Fruit fly (Drosophila melanogaster) whole organism, embryonic: ENCODE results near the gene Cbp20.

Source experiments
- B-H2 ChIP-seq: fragments of 200-800 bp; sonication (Bioruptor generic); optimal IDR thresholded peaks from 2 replicates; lab custom pipeline; 2018; ENCODE audit warnings: missing biosample characterization, mild to moderate bottlenecking, missing genetic modification characterization
- Bdp1 ChIP-seq: fragments of 200-800 bp; sonication (Bioruptor generic); optimal IDR thresholded peaks from 3 replicates; lab custom pipeline; 2016; ENCODE audit warnings: missing biosample characterization, missing genetic modification characterization
- CG15269 ChIP-seq: fragments of 200-800 bp; sonication (Bioruptor generic); optimal IDR thresholded peaks from 2 replicates; lab custom pipeline; 2018; ENCODE audit warnings: missing biosample characterization, mild to moderate bottlenecking, missing genetic modification characterization, moderate library complexity
- CG1647 ChIP-seq: fragments of 200-800 bp; sonication (Bioruptor generic); optimal IDR thresholded peaks from 3 replicates; lab custom pipeline; 2016; ENCODE audit warnings: missing biosample characterization, missing genetic modification characterization
- CG17612 ChIP-seq: fragments of 200-800 bp; sonication (Bioruptor generic); IDR thresholded peaks from 2 replicates; pipeline ENCODE4 v1.3.6; 2022; ENCODE audit warnings: missing biosample characterization, missing genetic modification characterization
- CG1832 ChIP-seq: fragments of 200-800 bp; sonication (Bioruptor generic); optimal IDR thresholded peaks from 2 replicates; lab custom pipeline; 2017; ENCODE audit warnings: missing biosample characterization, mild to moderate bottlenecking, missing genetic modification characterization, inconsistent platforms
- CG18764 ChIP-seq: fragments of 200-800 bp; sonication (Bioruptor generic); optimal IDR thresholded peaks from 3 replicates; lab custom pipeline; 2016; ENCODE audit warnings: missing biosample characterization, missing genetic modification characterization
- CG2129 ChIP-seq: fragments of 200-800 bp; sonication (Bioruptor generic); IDR thresholded peaks from 2 replicates; pipeline ENCODE4 v1.3.6; 2022; ENCODE audit warnings: missing biosample characterization, missing genetic modification characterization; ENCODE audit not compliant: partially characterized antibody
- CG2678 ChIP-seq: fragments of 200-800 bp; sonication (Bioruptor generic); optimal IDR thresholded peaks from 3 replicates; lab custom pipeline; 2019; ENCODE audit warnings: missing biosample characterization, mild to moderate bottlenecking, missing genetic modification characterization, moderate library complexity
- CG2875 ChIP-seq: fragments of 200-800 bp; sonication (Bioruptor generic); optimal IDR thresholded peaks from 2 replicates; lab custom pipeline; 2017; ENCODE audit warnings: missing biosample characterization, mild to moderate bottlenecking, missing genetic modification characterization, missing genetic modification reagents
- CG30020 ChIP-seq: fragments of 200-800 bp; optimal IDR thresholded peaks from 2 replicates; lab custom pipeline; 2019; ENCODE audit warnings: missing biosample characterization, mild to moderate bottlenecking, missing genetic modification characterization, moderate library complexity
- CG3065 ChIP-seq: fragments of 200-800 bp; sonication (Bioruptor generic); optimal IDR thresholded peaks from 2 replicates; lab custom pipeline; 2016; ENCODE audit warnings: missing biosample characterization, missing genetic modification characterization
- CG31224 ChIP-seq: fragments of 200-800 bp; sonication (Bioruptor generic); IDR thresholded peaks from 2 replicates; pipeline ENCODE4 v1.3.6; 2022; ENCODE audit warnings: missing biosample characterization, missing genetic modification characterization
- CG33213 ChIP-seq: fragments of 200-800 bp; sonication (Bioruptor generic); optimal IDR thresholded peaks from 3 replicates; lab custom pipeline; 2016; ENCODE audit warnings: missing biosample characterization, missing genetic modification characterization
- CG3838 ChIP-seq: fragments of 200-800 bp; sonication (Bioruptor generic); optimal IDR thresholded peaks from 3 replicates; lab custom pipeline; 2016; ENCODE audit warnings: missing biosample characterization, missing genetic modification characterization
- CG3847 ChIP-seq: fragments of 200-800 bp; sonication (Bioruptor generic); IDR thresholded peaks from 2 replicates; pipeline ENCODE4 v1.3.6; 2022; ENCODE audit warnings: missing biosample characterization, missing genetic modification characterization
- CG42726 ChIP-seq: fragments of 200-800 bp; sonication (Bioruptor generic); IDR thresholded peaks from 2 replicates; pipeline ENCODE4 v1.3.6; 2022; ENCODE audit warnings: missing biosample characterization, missing genetic modification characterization; ENCODE audit not compliant: partially characterized antibody
- CG43689 ChIP-seq: fragments of 200-800 bp; sonication (Bioruptor generic); IDR thresholded peaks from 2 replicates; pipeline ENCODE4 v1.3.6; 2022; ENCODE audit warnings: missing biosample characterization, missing genetic modification characterization
- CG5180 ChIP-seq: fragments of 200-800 bp; sonication (Bioruptor generic); optimal IDR thresholded peaks from 3 replicates; lab custom pipeline; 2017; ENCODE audit warnings: missing biosample characterization, missing genetic modification characterization, mild to moderate bottlenecking, moderate library complexity, missing genetic modification reagents
- CG5245 ChIP-seq: fragments of 200-800 bp; sonication (Bioruptor generic); optimal IDR thresholded peaks from 3 replicates; lab custom pipeline; 2016; ENCODE audit warnings: missing biosample characterization, missing genetic modification characterization
- CG8944 ChIP-seq: fragments of 200-800 bp; sonication (Bioruptor generic); optimal IDR thresholded peaks from 3 replicates; lab custom pipeline; 2016; ENCODE audit warnings: missing biosample characterization, missing genetic modification characterization
- CG9797 ChIP-seq: fragments of 200-800 bp; sonication (Bioruptor generic); optimal IDR thresholded peaks from 3 replicates; lab custom pipeline; 2018; ENCODE audit warnings: missing biosample characterization, mild to moderate bottlenecking, missing genetic modification characterization
- CHES-1-like ChIP-seq: fragments of 200-800 bp; sonication (Bioruptor generic); optimal IDR thresholded peaks from 2 replicates; lab custom pipeline; 2016; ENCODE audit warnings: missing biosample characterization, missing genetic modification characterization
- Chrac-16 ChIP-seq: fragments of 200-800 bp; sonication (Bioruptor generic); optimal IDR thresholded peaks from 3 replicates; lab custom pipeline; 2016; ENCODE audit warnings: missing biosample characterization, missing genetic modification characterization
- Dek ChIP-seq: fragments of 200-800 bp; sonication (Bioruptor generic); optimal IDR thresholded peaks from 3 replicates; lab custom pipeline; 2019; ENCODE audit warnings: missing biosample characterization, mild to moderate bottlenecking, missing genetic modification characterization, moderate library complexity
- Dp ChIP-seq: fragments of 200-800 bp; sonication (Bioruptor generic); optimal IDR thresholded peaks from 2 replicates; lab custom pipeline; 2018; ENCODE audit warnings: missing biosample characterization, mild to moderate bottlenecking, missing genetic modification characterization, moderate library complexity
- Elba2 ChIP-seq: fragments of 200-800 bp; sonication (Bioruptor generic); optimal IDR thresholded peaks from 3 replicates; lab custom pipeline; 2016; ENCODE audit warnings: missing biosample characterization, missing genetic modification characterization
- Fer3 ChIP-seq: fragments of 200-800 bp; sonication (Bioruptor generic); optimal IDR thresholded peaks from 2 replicates; lab custom pipeline; 2018; ENCODE audit warnings: missing biosample characterization, mild to moderate bottlenecking, missing genetic modification characterization, moderate library complexity
- H15 ChIP-seq: fragments of 200-800 bp; sonication (Bioruptor generic); IDR thresholded peaks from 3 replicates; pipeline ENCODE4 v1.3.6; 2022; ENCODE audit warnings: missing biosample characterization, missing genetic modification characterization
- HHEX ChIP-seq: fragments of 200-800 bp; sonication (Bioruptor generic); optimal IDR thresholded peaks from 3 replicates; lab custom pipeline; 2017; ENCODE audit warnings: missing biosample characterization, mild to moderate bottlenecking, missing genetic modification characterization, missing genetic modification reagents
- Hmx ChIP-seq: fragments of 200-800 bp; sonication (Bioruptor generic); optimal IDR thresholded peaks from 2 replicates; lab custom pipeline; 2016; ENCODE audit warnings: missing biosample characterization, missing genetic modification characterization
- Hsf ChIP-seq: fragments of 200-800 bp; sonication (Bioruptor generic); optimal IDR thresholded peaks from 3 replicates; lab custom pipeline; 2016; ENCODE audit warnings: missing biosample characterization, missing genetic modification characterization
- NfI ChIP-seq: fragments of 200-800 bp; sonication (Bioruptor generic); optimal IDR thresholded peaks from 3 replicates; lab custom pipeline; 2018; ENCODE audit warnings: missing biosample characterization, mild to moderate bottlenecking, missing genetic modification characterization, moderate library complexity
- Scr ChIP-seq: fragments of 200-800 bp; sonication (Bioruptor generic); IDR thresholded peaks from 2 replicates; pipeline ENCODE4 v1.3.6; 2022; ENCODE audit warnings: missing biosample characterization, missing genetic modification characterization; ENCODE audit not compliant: partially characterized antibody
- Trl ChIP-seq, 3 experiments: fragments of >200 bp in 2 of 3; fragments of 200-800 bp in 1 of 3; sonication (Bioruptor generic) in 1 of 3; optimal IDR thresholded peaks; 2 replicates in 1 of 3; 3 replicates in 2 of 3; lab custom pipeline; 2016 to 2017; ENCODE audit warnings: missing biosample characterization in 1 of 3, missing genetic modification characterization in 1 of 3
- Usf ChIP-seq: fragments of 200-800 bp; sonication (Bioruptor generic); optimal IDR thresholded peaks from 2 replicates; lab custom pipeline; 2017; ENCODE audit warnings: missing genotype, missing biosample characterization, missing genetic modification characterization
- dimm ChIP-seq: fragments of 200-800 bp; sonication (Bioruptor generic); IDR thresholded peaks from 2 replicates; pipeline ENCODE4 v1.3.6; 2022; ENCODE audit warnings: missing biosample characterization, missing genetic modification characterization
- dpn ChIP-seq, 2 experiments: fragments of 200-800 bp; sonication (Bioruptor generic); optimal IDR thresholded peaks; 3 replicates each; lab custom pipeline; 2016; ENCODE audit warnings: missing biosample characterization in 2 of 2, missing genetic modification characterization in 2 of 2
- ftz-f1 ChIP-seq: fragments of 200-800 bp; sonication (Bioruptor generic); optimal IDR thresholded peaks from 2 replicates; lab custom pipeline; 2016; ENCODE audit warnings: missing biosample characterization, missing genetic modification characterization
- gsb ChIP-seq: fragments of 200-800 bp; sonication (Bioruptor generic); IDR thresholded peaks from 2 replicates; pipeline ENCODE4 v1.3.6; 2022; ENCODE audit warnings: missing biosample characterization, missing genetic modification characterization
- inv ChIP-seq: fragments of 200-800 bp; sonication (Bioruptor generic); IDR thresholded peaks from 2 replicates; pipeline ENCODE4 v1.3.6; 2022; ENCODE audit warnings: missing biosample characterization, missing genetic modification characterization; ENCODE audit not compliant: partially characterized antibody
- knrl ChIP-seq: fragments of 200-800 bp; sonication (Bioruptor generic); IDR thresholded peaks from 3 replicates; pipeline ENCODE4 v1.3.6; 2022; ENCODE audit warnings: missing biosample characterization, missing genetic modification characterization; ENCODE audit not compliant: partially characterized antibody
- lab ChIP-seq: fragments of 200-800 bp; sonication (Bioruptor generic); optimal IDR thresholded peaks from 3 replicates; lab custom pipeline; 2017; ENCODE audit warnings: missing biosample characterization, missing genetic modification characterization, mild to moderate bottlenecking, moderate library complexity, missing genetic modification reagents
- mam ChIP-seq: fragments of 200-800 bp; sonication (Bioruptor generic); optimal IDR thresholded peaks from 3 replicates; lab custom pipeline; 2016; ENCODE audit warnings: missing biosample characterization, missing genetic modification characterization
- nmo ChIP-seq: fragments of 200-800 bp; sonication (Bioruptor generic); optimal IDR thresholded peaks from 2 replicates; lab custom pipeline; 2018; ENCODE audit warnings: missing biosample characterization, mild to moderate bottlenecking, missing genetic modification characterization, moderate library complexity
- prd ChIP-seq, 3 experiments: fragments of >200 bp in 2 of 3; fragments of 200-800 bp in 1 of 3; sonication (Bioruptor generic) in 1 of 3; optimal IDR thresholded peaks in 2 of 3; IDR thresholded peaks in 1 of 3; 2 replicates in 2 of 3; 3 replicates in 1 of 3; pipeline versions ENCODE4 v1.3.6 to Lab custom; 2017 to 2022; ENCODE audit warnings: missing biosample characterization in 1 of 3, missing genetic modification characterization in 1 of 3
- sens ChIP-seq: fragments of 200-800 bp; sonication (Bioruptor generic); peaks from one replicate; lab custom pipeline; 2016; ENCODE audit warnings: missing biosample characterization, missing genetic modification characterization
- sob ChIP-seq: fragments of 200-800 bp; sonication (Bioruptor generic); IDR thresholded peaks from 2 replicates; pipeline ENCODE4 v1.3.6; 2022; ENCODE audit warnings: missing biosample characterization, missing genetic modification characterization
- ttk ChIP-seq: fragments of 200-800 bp; sonication (Bioruptor generic); IDR thresholded peaks from 2 replicates; pipeline ENCODE4 v2.1.2; 2022; ENCODE audit warnings: missing biosample characterization, missing genetic modification characterization
- tx ChIP-seq: fragments of 200-800 bp; sonication (Bioruptor generic); optimal IDR thresholded peaks from 2 replicates; lab custom pipeline; 2016; ENCODE audit warnings: missing biosample characterization, missing genetic modification characterization
- zf30C ChIP-seq: fragments of 200-800 bp; sonication (Bioruptor generic); optimal IDR thresholded peaks from 3 replicates; lab custom pipeline; 2018; ENCODE audit warnings: missing biosample characterization, mild to moderate bottlenecking, missing genetic modification characterization

The Cbp20 gene

DNA sequence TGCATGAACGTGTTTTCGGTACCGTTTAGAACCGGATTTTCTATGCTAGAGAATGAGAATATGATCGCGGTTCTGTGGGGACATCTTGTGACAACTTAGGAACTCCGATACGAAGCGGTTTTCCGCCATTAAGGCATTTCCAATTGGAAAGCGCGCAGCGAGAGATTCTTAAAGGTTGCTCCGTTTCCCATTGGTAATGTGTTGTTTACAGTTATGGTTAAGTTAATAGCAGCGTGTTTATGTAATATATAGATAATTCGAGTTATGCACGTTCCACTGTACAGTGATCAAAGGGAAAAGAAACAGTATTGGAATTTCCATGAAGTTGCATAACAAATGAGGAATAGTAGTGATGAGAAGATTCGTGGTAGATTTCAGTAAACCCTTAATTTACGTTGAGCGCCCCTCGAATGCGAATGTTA lies 4.5 kb downstream of the Cbp20 start (continued):
- TF ChIP-seq CG2129 = no peak
- no peak for TF ChIP-seq Trl (optimal IDR thresholded peaks at IDR 0.05; lab: Kevin White, UChicago)
- no peak for TF ChIP-seq Trl (GFP tag; optimal IDR thresholded peaks at IDR 0.05; lab: Kevin White, UChicago)
- no peak for TF ChIP-seq dimm (GFP tag; lab: Robert Waterston, UW)
- no peak for TF ChIP-seq Chrac-16 (GFP tag; lab: Kevin White, UChicago)
- peak; percentile 13 for TF ChIP-seq CG2678 (tag; lab: Kevin White, UChicago)
- TF ChIP-seq CG5245 (GFP tag; lab: Kevin White, UChicago) = no peak
- TF ChIP-seq CG31224 (GFP tag; lab: Robert Waterston, UW) = no peak
- TF ChIP-seq zf30C (GFP tag; lab: Kevin White, UChicago) = no peak
- no peak for TF ChIP-seq CG3838 (GFP tag; lab: Kevin White, UChicago)
- no peak for TF ChIP-seq CG42726 (GFP tag; lab: Robert Waterston, UW)
- TF ChIP-seq knrl (GFP tag; lab: Robert Waterston, UW) = no peak
- no peak for TF ChIP-seq CG8944 (GFP tag; lab: Kevin White, UChicago)
- no peak for TF ChIP-seq Dp
- TF ChIP-seq CG30020 (tag; lab: Kevin White, UChicago) = no peak
- TF ChIP-seq sens (GFP tag; lab: Kevin White, UChicago) = peak; percentile 79
- TF ChIP-seq Usf = no peak
- no peak for TF ChIP-seq lab (GFP tag; lab: Kevin White, UChicago)
- TF ChIP-seq CG18764 = no peak
- peak in 1 of 2 experiments; percentile 35 for TF ChIP-seq dpn (GFP tag; optimal IDR thresholded peaks at IDR 0.05; lab: Kevin White, UChicago)
- TF ChIP-seq CG17612 (GFP tag; lab: Robert Waterston, UW) = no peak
- peak; percentile 18 for TF ChIP-seq CHES-1-like
- TF ChIP-seq CG1832 (GFP tag; lab: Kevin White, UChicago) = no peak
- TF ChIP-seq gsb = no peak
- no peak for TF ChIP-seq CG33213 (GFP tag; lab: Kevin White, UChicago)
- no peak for TF ChIP-seq Bdp1
- no peak for TF ChIP-seq inv (GFP tag; lab: Robert Waterston, UW)
- no peak for TF ChIP-seq nmo (GFP tag; lab: Kevin White, UChicago)
- TF ChIP-seq CG2875 (GFP tag; lab: Kevin White, UChicago) = no peak
- no peak for TF ChIP-seq tx (GFP tag; lab: Kevin White, UChicago)
- no peak for TF ChIP-seq mam (GFP tag; lab: Kevin White, UChicago)
- TF ChIP-seq Hsf (GFP tag; lab: Kevin White, UChicago) = peak; percentile 10
- TF ChIP-seq CG43689 (GFP tag; lab: Robert Waterston, UW) = no peak
- TF ChIP-seq CG15269 = no peak
- TF ChIP-seq Hmx = no peak
- no peak for TF ChIP-seq HHEX
- no peak for TF ChIP-seq Scr (GFP tag; lab: Robert Waterston, UW)
- no peak for TF ChIP-seq ftz-f1 (GFP tag; lab: Kevin White, UChicago)
- TF ChIP-seq Fer3 (tag; lab: Kevin White, UChicago) = peak; percentile 21
- no peak for TF ChIP-seq ttk (GFP tag; lab: Robert Waterston, UW)
- TF ChIP-seq B-H2 (GFP tag; lab: Kevin White, UChicago) = no peak
- no peak for TF ChIP-seq Dek (tag; lab: Kevin White, UChicago)
- TF ChIP-seq H15 (GFP tag; lab: Robert Waterston, UW) = no peak
- TF ChIP-seq CG3847 (GFP tag; lab: Robert Waterston, UW) = no peak
- TF ChIP-seq CG5180 (GFP tag; lab: Kevin White, UChicago) = no peak
- peak; percentile 61 for TF ChIP-seq Elba2 (GFP tag; lab: Kevin White, UChicago)
- no peak for TF ChIP-seq CG3065
- TF ChIP-seq NfI = no peak
- no peak for TF ChIP-seq CG1647 (GFP tag; lab: Kevin White, UChicago)
- TF ChIP-seq sob (GFP tag; lab: Robert Waterston, UW) = no peak
- TF ChIP-seq prd (optimal IDR thresholded peaks at IDR 0.05; lab: Kevin White, UChicago) = no peak
- TF ChIP-seq prd (GFP tag; IDR thresholded peaks at IDR 0.05; lab: Robert Waterston, UW) = no peak
- no peak for TF ChIP-seq CG9797 (GFP tag; lab: Kevin White, UChicago)
